Worm (Caenorhabditis elegans): ENCODE data around the gene C52E4.7.

Gene C52E4.7

DNA sequence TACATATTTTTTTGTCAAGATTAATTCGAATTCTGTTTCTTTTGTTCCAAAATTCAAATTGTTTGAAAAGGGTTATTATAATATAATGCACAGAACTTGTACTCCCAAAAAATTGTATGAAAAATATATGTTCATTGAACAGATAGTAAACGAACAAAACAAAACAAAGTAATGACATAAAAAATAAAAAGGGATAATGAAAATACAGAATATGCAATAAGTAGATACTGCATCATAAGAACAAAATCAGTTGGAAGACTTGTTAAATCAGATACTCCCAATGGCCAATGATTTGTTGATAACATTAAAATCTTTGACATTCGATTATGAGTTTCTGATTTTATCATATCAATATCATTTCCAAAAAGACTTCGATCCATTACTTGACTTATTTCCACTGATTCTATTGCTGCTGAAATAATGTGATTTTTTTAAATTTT is 10.4 kb downstream of the C52E4.7 start (continued):
- TF ChIP-seq nhr-10 (tag; optimal IDR thresholded peaks at IDR 0.05) (no peak), lin-13 (GFP tag; optimal IDR thresholded peaks at IDR 0.05) (no peak), spr-3 (GFP tag; optimal IDR thresholded peaks at IDR 0.05) (no peak), F26F4.8 (GFP tag; conservative IDR thresholded peaks at IDR 0.05) (no peak), mxl-3 (GFP tag; optimal IDR thresholded peaks at IDR 0.05) (no peak), nhr-41 (GFP tag; IDR thresholded peaks at IDR 0.05) (no peak), T20F7.1 (GFP tag; optimal IDR thresholded peaks at IDR 0.05) (peak; percentile 74), ceh-32 (tag; optimal IDR thresholded peaks at IDR 0.05; ENCODE audit: poor library complexity) (no peak), aly-2 (tag; optimal IDR thresholded peaks at IDR 0.05) (no peak), hlh-11 (tag; optimal IDR thresholded peaks at IDR 0.05) (peak; percentile 15), unc-62 (GFP tag; optimal IDR thresholded peaks at IDR 0.05 in 1 of 2) (peak in 1 of 2 experiments; percentile 91), unc-62 (tag; optimal IDR thresholded peaks at IDR 0.05) (no peak), cey-2 (tag; optimal IDR thresholded peaks at IDR 0.05; ENCODE audit: borderline replicate concordance, insufficient read depth) (no peak), pqm-1 (tag; optimal IDR thresholded peaks at IDR 0.05) (no peak), attf-4 (tag; optimal IDR thresholded peaks at IDR 0.05) (peak; percentile 66), lim-7 (GFP tag; IDR thresholded peaks at IDR 0.05) (0 out of 2 replicates have a peak, but pooled peaks have one; percentile 17), dve-1 (tag; optimal IDR thresholded peaks at IDR 0.05; ENCODE audit: insufficient read depth) (peak; percentile 39), nhr-102 (tag; optimal IDR thresholded peaks at IDR 0.05) (no peak), F44E2.7 (GFP tag; IDR thresholded peaks at IDR 0.05) (no peak), F49E8.2 (tag; optimal IDR thresholded peaks at IDR 0.05; ENCODE audit: borderline replicate concordance) (no peak), Y105C5A.15 (GFP tag; IDR thresholded peaks at IDR 0.05) (peak; percentile 85), ceh-62 (tag; optimal IDR thresholded peaks at IDR 0.05) (no peak), lin-15B (tag; optimal IDR thresholded peaks at IDR 0.05) (no peak), nhr-48 (tag; optimal IDR thresholded peaks at IDR 0.05) (no peak), arid-1 (GFP tag; conservative IDR thresholded peaks at IDR 0.05) (0 out of 2 replicates have a peak, but pooled peaks have one; percentile 37), Y48G9A.11 (GFP tag; IDR thresholded peaks at IDR 0.05) (no peak), zfp-3 (GFP tag; conservative IDR thresholded peaks at IDR 0.05) (peak; percentile 99), nhr-42 (GFP tag; IDR thresholded peaks at IDR 0.05) (no peak), nhr-237 (tag; optimal IDR thresholded peaks at IDR 0.05) (no peak), snpc-1.2 (GFP tag; IDR thresholded peaks at IDR 0.05) (no peak), fos-1 (tag; optimal IDR thresholded peaks at IDR 0.05) (peak; percentile 55), T26A8.4 (GFP tag; IDR thresholded peaks at IDR 0.05) (peak; percentile 69; the same call in 1 of the 2 replicates)

- no peak for TF ChIP-seq zfp-3 (GFP tag; conservative IDR thresholded peaks at IDR 0.05)
- no peak for TF ChIP-seq arid-1 (GFP tag; conservative IDR thresholded peaks at IDR 0.05)
- TF ChIP-seq sdz-12 (GFP tag; optimal IDR thresholded peaks at IDR 0.05) = no peak
- no peak for TF ChIP-seq mdt-29 (GFP tag; IDR thresholded peaks at IDR 0.05)
- no peak for TF ChIP-seq nhr-10 (tag; optimal IDR thresholded peaks at IDR 0.05)
- TF ChIP-seq hmg-1.1 (GFP tag; IDR thresholded peaks at IDR 0.05) = no peak
- no peak for TF ChIP-seq pha-4 (GFP tag; IDR thresholded peaks at IDR 0.05)
- no peak for TF ChIP-seq pha-4 (tag; optimal IDR thresholded peaks at IDR 0.05)
- TF ChIP-seq lin-29 (GFP tag; IDR thresholded peaks at IDR 0.05) = no peak
- no peak for TF ChIP-seq dpl-1 (GFP tag; optimal IDR thresholded peaks at IDR 0.05)
- no peak for TF ChIP-seq snpc-1.2 (GFP tag; IDR thresholded peaks at IDR 0.05)
- TF ChIP-seq unc-39 (tag; optimal IDR thresholded peaks at IDR 0.05) = no peak
- TF ChIP-seq nhr-6 (tag; optimal IDR thresholded peaks at IDR 0.05) = no peak
- no peak for TF ChIP-seq nhr-42 (GFP tag; IDR thresholded peaks at IDR 0.05)
- TF ChIP-seq ceh-32 (tag; optimal IDR thresholded peaks at IDR 0.05; ENCODE audit: poor library complexity) = no peak
- no peak for TF ChIP-seq ZK337.2 (GFP tag; IDR thresholded peaks at IDR 0.05)
- TF ChIP-seq lsy-2 (tag; optimal IDR thresholded peaks at IDR 0.05) = no peak
- TF ChIP-seq ceh-62 (tag; optimal IDR thresholded peaks at IDR 0.05) = no peak
- TF ChIP-seq tag-97 (GFP tag; IDR thresholded peaks at IDR 0.05) = no peak
- TF ChIP-seq egl-27 (tag; optimal IDR thresholded peaks at IDR 0.05) = no peak
Measured at ce11 chrV:12006495-12006894, 12.4 kb downstream of the C52E4.7 start, which contains the start of gene F57F5.3. TSS of gene F57F5.3 (minus strand) at chrV:12006595.
